Fruit fly (Drosophila melanogaster) whole organism, embryonic: ENCODE results near the gene Gbeta76C.

ENCODE experiments used
- B-H2 ChIP-seq: fragments of 200-800 bp; sonication (Bioruptor generic); optimal IDR thresholded peaks from 2 replicates; lab custom pipeline; 2018; ENCODE audit warnings: missing biosample characterization, mild to moderate bottlenecking, missing genetic modification characterization
- Blimp-1 ChIP-seq: fragments of 200-800 bp; sonication (Bioruptor generic); optimal IDR thresholded peaks from 3 replicates; lab custom pipeline; 2018; ENCODE audit warnings: missing biosample characterization, missing genetic modification characterization, mild to moderate bottlenecking, moderate library complexity, missing genetic modification reagents
- CG10431 ChIP-seq: fragments of 200-800 bp; sonication (Bioruptor generic); optimal IDR thresholded peaks from 3 replicates; lab custom pipeline; 2018; ENCODE audit warnings: missing biosample characterization, mild to moderate bottlenecking, missing genetic modification characterization
- CG12071 ChIP-seq: fragments of 200-800 bp; sonication (Bioruptor generic); optimal IDR thresholded peaks from 3 replicates; lab custom pipeline; 2018; ENCODE audit warnings: missing biosample characterization, mild to moderate bottlenecking, missing genetic modification characterization
- CG1233 ChIP-seq: fragments of 200-800 bp; sonication (Bioruptor generic); optimal IDR thresholded peaks from 4 replicates; lab custom pipeline; 2018; ENCODE audit warnings: missing biosample characterization, mild to moderate bottlenecking, missing genetic modification characterization
- CG14860 ChIP-seq: fragments of 200-800 bp; sonication (Bioruptor generic); IDR thresholded peaks from 3 replicates; pipeline ENCODE4 v1.3.6; 2022; ENCODE audit warnings: missing biosample characterization, missing genetic modification characterization; ENCODE audit not compliant: partially characterized antibody
- CG17361 ChIP-seq: fragments of 200-800 bp; sonication (Bioruptor generic); IDR thresholded peaks from 3 replicates; pipeline ENCODE4 v1.3.6; 2022; ENCODE audit warnings: missing biosample characterization, missing genetic modification characterization
- CG2202 ChIP-seq: fragments of 200-800 bp; sonication (Bioruptor generic); optimal IDR thresholded peaks from 2 replicates; lab custom pipeline; 2018; ENCODE audit warnings: missing biosample characterization, mild to moderate bottlenecking, missing genetic modification characterization
- CG2712 ChIP-seq: fragments of 200-800 bp; optimal IDR thresholded peaks from 3 replicates; lab custom pipeline; 2019; ENCODE audit warnings: missing biosample characterization, mild to moderate bottlenecking, missing genetic modification characterization, moderate library complexity
- CG33557 ChIP-seq: fragments of 200-800 bp; sonication (Bioruptor generic); optimal IDR thresholded peaks from 2 replicates; lab custom pipeline; 2019; ENCODE audit warnings: missing biosample characterization, mild to moderate bottlenecking, missing genetic modification characterization, moderate library complexity
- CG4707 ChIP-seq: fragments of 200-800 bp; sonication (Bioruptor generic); optimal IDR thresholded peaks from 2 replicates; lab custom pipeline; 2018; ENCODE audit warnings: missing biosample characterization, mild to moderate bottlenecking, missing genetic modification characterization, moderate library complexity
- CG7839 ChIP-seq: fragments of 200-800 bp; sonication (Bioruptor generic); optimal IDR thresholded peaks from 3 replicates; lab custom pipeline; 2018; ENCODE audit warnings: missing biosample characterization, mild to moderate bottlenecking, missing genetic modification characterization, moderate library complexity
- CG7987 ChIP-seq: fragments of 200-800 bp; sonication (Bioruptor generic); optimal IDR thresholded peaks from 2 replicates; lab custom pipeline; 2018; ENCODE audit warnings: missing biosample characterization, mild to moderate bottlenecking, missing genetic modification characterization, moderate library complexity
- CG8290 ChIP-seq, 3 experiments: fragments of 200-800 bp; sonication (Bioruptor generic); optimal IDR thresholded peaks; 2 replicates each; lab custom pipeline; 2016 to 2019; ENCODE audit warnings: missing biosample characterization in 3 of 3, missing genetic modification characterization in 3 of 3, mild to moderate bottlenecking in 2 of 3, moderate library complexity in 1 of 3
- CG8765 ChIP-seq: fragments of 200-800 bp; sonication (Bioruptor generic); IDR thresholded peaks from 2 replicates; pipeline ENCODE4 v1.3.6; 2022; ENCODE audit warnings: missing biosample characterization, missing genetic modification characterization
- CG9609 ChIP-seq: fragments of 200-800 bp; sonication (Bioruptor generic); optimal IDR thresholded peaks from 3 replicates; lab custom pipeline; 2016; ENCODE audit warnings: missing biosample characterization, missing genetic modification characterization
- CG9727 ChIP-seq: fragments of 200-800 bp; sonication (Bioruptor generic); optimal IDR thresholded peaks from 3 replicates; lab custom pipeline; 2017; ENCODE audit warnings: missing biosample characterization, mild to moderate bottlenecking, missing genetic modification characterization
- D19A ChIP-seq: fragments of 200-800 bp; optimal IDR thresholded peaks from 3 replicates; lab custom pipeline; 2019; ENCODE audit warnings: missing biosample characterization, mild to moderate bottlenecking, missing genetic modification characterization, moderate library complexity
- Deaf1 ChIP-seq: fragments of 200-800 bp; optimal IDR thresholded peaks from 3 replicates; lab custom pipeline; 2019; ENCODE audit warnings: missing biosample characterization, mild to moderate bottlenecking, missing genetic modification characterization, moderate library complexity
- Lim3 ChIP-seq: fragments of 200-800 bp; sonication (Bioruptor generic); IDR thresholded peaks from 2 replicates; pipeline ENCODE4 v1.3.6; 2022; ENCODE audit warnings: missing biosample characterization, missing genetic modification characterization
- MBD-R2 ChIP-seq: fragments of 200-800 bp; sonication (Bioruptor generic); IDR thresholded peaks from 2 replicates; pipeline ENCODE4 v1.3.6; 2022; ENCODE audit warnings: missing biosample characterization, missing genetic modification characterization
- Rfx ChIP-seq: fragments of 200-800 bp; sonication (Bioruptor generic); IDR thresholded peaks from 2 replicates; pipeline ENCODE4 v1.3.6; 2022; ENCODE audit warnings: missing biosample characterization, missing genetic modification characterization
- Spps ChIP-seq: fragments of 200-800 bp; sonication (Bioruptor generic); optimal IDR thresholded peaks from 2 replicates; lab custom pipeline; 2018; ENCODE audit warnings: missing biosample characterization, mild to moderate bottlenecking, missing genetic modification characterization
- Sry-β ChIP-seq: fragments of 200-800 bp; sonication (Bioruptor generic); optimal IDR thresholded peaks from 2 replicates; lab custom pipeline; 2018; ENCODE audit warnings: missing biosample characterization, mild to moderate bottlenecking, missing genetic modification characterization, moderate library complexity
- YL-1 ChIP-seq: fragments of 200-800 bp; sonication (Bioruptor generic); optimal IDR thresholded peaks from 3 replicates; lab custom pipeline; 2017; ENCODE audit warnings: missing biosample characterization, mild to moderate bottlenecking, missing genetic modification characterization
- ac ChIP-seq: fragments of 200-800 bp; sonication (Bioruptor generic); optimal IDR thresholded peaks from 3 replicates; lab custom pipeline; 2017; ENCODE audit warnings: missing biosample characterization, mild to moderate bottlenecking, missing genetic modification characterization
- ash1 ChIP-seq: fragments of 200-800 bp; sonication (Bioruptor generic); optimal IDR thresholded peaks from 2 replicates; lab custom pipeline; 2018; ENCODE audit warnings: missing biosample characterization, mild to moderate bottlenecking, missing genetic modification characterization
- bsh ChIP-seq, 2 experiments: fragments of 200-800 bp; sonication (Bioruptor generic); optimal IDR thresholded peaks; 2 replicates each; lab custom pipeline; 2017 to 2018; ENCODE audit warnings: mild to moderate bottlenecking in 2 of 2, missing biosample characterization in 2 of 2, missing genetic modification characterization in 2 of 2, moderate library complexity in 1 of 2
- chinmo ChIP-seq: fragments of 200-800 bp; sonication (Bioruptor generic); IDR thresholded peaks from 4 replicates; pipeline ENCODE4 v1.3.6; 2022; ENCODE audit warnings: missing biosample characterization, missing genetic modification characterization; ENCODE audit not compliant: partially characterized antibody
- gcm ChIP-seq: fragments of 200-800 bp; sonication (Bioruptor generic); optimal IDR thresholded peaks from 2 replicates; lab custom pipeline; 2019; ENCODE audit warnings: missing biosample characterization, mild to moderate bottlenecking, missing genetic modification characterization, moderate library complexity
- grn ChIP-seq: fragments of 200-800 bp; sonication (Bioruptor generic); optimal IDR thresholded peaks from 3 replicates; lab custom pipeline; 2017; ENCODE audit warnings: missing biosample characterization, missing genetic modification characterization
- gro ChIP-seq: fragments of 200-800 bp; sonication (Bioruptor generic); optimal IDR thresholded peaks from 2 replicates; lab custom pipeline; 2016; ENCODE audit warnings: missing biosample characterization, missing genetic modification characterization
- her ChIP-seq: fragments of 200-800 bp; sonication (Bioruptor generic); optimal IDR thresholded peaks from 2 replicates; lab custom pipeline; 2016; ENCODE audit warnings: missing biosample characterization, missing genetic modification characterization
- ken ChIP-seq: fragments of 200-800 bp; sonication (Bioruptor generic); IDR thresholded peaks from 3 replicates; pipeline ENCODE4 v1.3.6; 2022; ENCODE audit warnings: missing biosample characterization, missing genetic modification characterization
- kni ChIP-seq: fragments of 200-800 bp; sonication (Bioruptor generic); optimal IDR thresholded peaks from 3 replicates; lab custom pipeline; 2017; ENCODE audit warnings: mild to moderate bottlenecking, missing biosample characterization, missing genetic modification reagents, missing genetic modification characterization
- mirr ChIP-seq: fragments of 200-800 bp; sonication (Bioruptor generic); optimal IDR thresholded peaks from 3 replicates; lab custom pipeline; 2018; ENCODE audit warnings: missing biosample characterization, mild to moderate bottlenecking, missing genetic modification characterization
- nerfin-1 ChIP-seq: fragments of 200-800 bp; sonication (Bioruptor generic); optimal IDR thresholded peaks from 3 replicates; lab custom pipeline; 2019; ENCODE audit warnings: missing biosample characterization, mild to moderate bottlenecking, missing genetic modification characterization, moderate library complexity
- nom ChIP-seq: fragments of 200-800 bp; sonication (Bioruptor generic); optimal IDR thresholded peaks from 2 replicates; lab custom pipeline; 2017; ENCODE audit warnings: missing biosample characterization, missing genetic modification characterization, mild to moderate bottlenecking, moderate library complexity, missing genetic modification reagents
- oc ChIP-seq: fragments of 200-800 bp; sonication (Bioruptor generic); optimal IDR thresholded peaks from 2 replicates; lab custom pipeline; 2018; ENCODE audit warnings: missing biosample characterization, mild to moderate bottlenecking, missing genetic modification characterization, moderate library complexity
- org-1 ChIP-seq: fragments of 200-800 bp; sonication (Bioruptor generic); optimal IDR thresholded peaks from 2 replicates; lab custom pipeline; 2017; ENCODE audit warnings: missing biosample characterization, missing genetic modification characterization
- pan ChIP-seq, 4 experiments: fragments of >200 bp in 3 of 4; fragments of 200-800 bp in 1 of 4; sonication (Bioruptor generic) in 1 of 4; optimal IDR thresholded peaks in 3 of 4; IDR thresholded peaks in 1 of 4; 2 replicates each; pipeline versions ENCODE4 v1.3.6 to Lab custom; 2017 to 2022; ENCODE audit warnings: missing biosample characterization in 2 of 4, missing genetic modification characterization in 2 of 4, mixed read lengths in 1 of 4
- pros ChIP-seq: fragments of 200-800 bp; sonication (Bioruptor generic); optimal IDR thresholded peaks from 3 replicates; lab custom pipeline; 2019; ENCODE audit warnings: missing biosample characterization, mild to moderate bottlenecking, missing genetic modification characterization, moderate library complexity
- sisA ChIP-seq: fragments of 200-800 bp; sonication (Bioruptor generic); IDR thresholded peaks from 2 replicates; pipeline ENCODE4 v1.3.6; 2022; ENCODE audit warnings: missing biosample characterization, missing genetic modification characterization
- stc ChIP-seq: fragments of 200-800 bp; sonication (Bioruptor generic); IDR thresholded peaks from 2 replicates; pipeline ENCODE4 v1.3.6; 2022; ENCODE audit warnings: missing biosample characterization, missing genetic modification characterization
- tap ChIP-seq: fragments of 200-800 bp; optimal IDR thresholded peaks from 3 replicates; lab custom pipeline; 2019; ENCODE audit warnings: missing biosample characterization, mild to moderate bottlenecking, missing genetic modification characterization, moderate library complexity
- toy ChIP-seq: fragments of 200-800 bp; sonication (Bioruptor generic); IDR thresholded peaks from 2 replicates; pipeline ENCODE4 v1.3.6; 2022; ENCODE audit warnings: missing biosample characterization, missing genetic modification characterization
- trem ChIP-seq: fragments of 200-800 bp; optimal IDR thresholded peaks from 3 replicates; lab custom pipeline; 2019; ENCODE audit warnings: missing biosample characterization, mild to moderate bottlenecking, missing genetic modification characterization, moderate library complexity
- vvl ChIP-seq: fragments of 200-800 bp; sonication (Bioruptor generic); IDR thresholded peaks from 2 replicates; pipeline ENCODE4 v1.3.6; 2022; ENCODE audit warnings: missing biosample characterization, missing genetic modification characterization

Gene Gbeta76C

DNA sequence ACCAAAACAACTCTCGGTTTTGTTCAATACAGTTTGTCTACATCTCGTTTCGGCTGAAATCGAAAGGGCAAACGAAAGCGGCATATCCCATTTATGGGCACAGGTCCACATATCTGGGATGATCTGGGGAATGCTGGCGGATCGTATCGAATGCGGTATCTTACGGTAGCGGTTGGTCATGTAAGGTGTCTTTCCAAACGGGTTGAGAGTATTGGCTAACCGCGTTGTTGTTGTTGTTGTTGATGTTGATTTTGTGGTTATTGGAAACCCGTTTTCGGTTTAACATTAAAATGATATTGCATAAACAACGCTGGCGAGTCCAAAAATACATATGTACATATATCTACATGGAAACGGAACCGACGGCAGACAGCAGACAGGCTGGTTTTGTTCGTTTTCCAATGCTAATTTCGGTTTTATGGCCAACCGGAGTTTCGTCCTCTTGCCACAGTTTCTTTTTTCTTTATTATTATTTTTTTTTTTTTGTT, 6.8 kb downstream of the Gbeta76C start (continued):
- TF ChIP-seq stc (GFP tag; lab: Robert Waterston, UW), result no peak
- no peak for TF ChIP-seq MBD-R2 (GFP tag; lab: Robert Waterston, UW)
- TF ChIP-seq bsh (GFP tag; optimal IDR thresholded peaks at IDR 0.05; lab: Kevin White, UChicago), result peak in 1 of 2 experiments; percentile 50
- no peak for TF ChIP-seq sisA (GFP tag; lab: Robert Waterston, UW)
- TF ChIP-seq ash1 (GFP tag; lab: Kevin White, UChicago), result no peak
- TF ChIP-seq CG10431 (GFP tag; lab: Kevin White, UChicago), result peak; percentile 87
- peak; percentile 79 for TF ChIP-seq oc
- peak; percentile 57 for TF ChIP-seq CG2202 (tag; lab: Kevin White, UChicago)
- TF ChIP-seq Spps (tag; lab: Kevin White, UChicago), result peak; percentile 72
- no peak for TF ChIP-seq pros (GFP tag; lab: Kevin White, UChicago)
- TF ChIP-seq CG8290 (GFP tag; optimal IDR thresholded peaks at IDR 0.05; lab: Kevin White, UChicago), result no peak
- TF ChIP-seq CG8290 (tag; optimal IDR thresholded peaks at IDR 0.05; lab: Kevin White, UChicago), result no peak
- TF ChIP-seq ken (GFP tag; lab: Robert Waterston, UW), result no peak
- TF ChIP-seq vvl, result peak; percentile 49; the same call in 1 of the 2 replicates
- peak; percentile 36 for TF ChIP-seq CG7987 (GFP tag; lab: Kevin White, UChicago)
- TF ChIP-seq trem (tag; lab: Kevin White, UChicago), result peak; percentile 16
- no peak for TF ChIP-seq CG14860 (GFP tag; lab: Robert Waterston, UW)
- TF ChIP-seq CG8765 (GFP tag; lab: Robert Waterston, UW), result 0 out of 2 replicates have a peak, but pooled peaks have one; percentile 16
- TF ChIP-seq D19A (tag; lab: Kevin White, UChicago), result peak; percentile 45
- no peak for TF ChIP-seq CG7839 (tag; lab: Kevin White, UChicago)
- no peak for TF ChIP-seq toy (GFP tag; lab: Robert Waterston, UW)
- TF ChIP-seq mirr (GFP tag; lab: Kevin White, UChicago), result peak; percentile 6
- peak; percentile 4 for TF ChIP-seq nerfin-1
- TF ChIP-seq YL-1 (GFP tag; lab: Kevin White, UChicago), result no peak
- no peak for TF ChIP-seq CG9727 (GFP tag; lab: Kevin White, UChicago)
- TF ChIP-seq CG1233 (GFP tag; lab: Kevin White, UChicago), result peak; percentile 11
- peak; percentile 82 for TF ChIP-seq grn (GFP tag; lab: Kevin White, UChicago)
- TF ChIP-seq Sry-β (GFP tag; lab: Kevin White, UChicago), result peak; percentile 26
- TF ChIP-seq CG33557, result peak; percentile 83
- peak; percentile 8 for TF ChIP-seq CG4707 (GFP tag; lab: Kevin White, UChicago)
- TF ChIP-seq gcm (GFP tag; lab: Kevin White, UChicago), result peak; percentile 53
- 0 out of 2 replicates have a peak, but pooled peaks have one; percentile 21 for TF ChIP-seq Rfx (GFP tag; lab: Robert Waterston, UW)
- no peak for TF ChIP-seq org-1 (GFP tag; lab: Kevin White, UChicago)
- no peak for TF ChIP-seq Lim3 (GFP tag; lab: Robert Waterston, UW)
- TF ChIP-seq B-H2 (GFP tag; lab: Kevin White, UChicago), result peak; percentile 20
- TF ChIP-seq tap (tag; lab: Kevin White, UChicago), result no peak
- TF ChIP-seq Deaf1 (tag; lab: Kevin White, UChicago), result peak; percentile 7
- peak; percentile 21 for TF ChIP-seq CG2712 (tag; lab: Kevin White, UChicago)
- TF ChIP-seq nom (GFP tag; lab: Kevin White, UChicago), result peak; percentile 64
- no peak for TF ChIP-seq ac (GFP tag; lab: Kevin White, UChicago)
- no peak for TF ChIP-seq pan (optimal IDR thresholded peaks at IDR 0.05; lab: Kevin White, UChicago)
- no peak for TF ChIP-seq pan (GFP tag; optimal IDR thresholded peaks at IDR 0.05 in 1 of 2, IDR thresholded peaks at IDR 0.05 in 1 of 2)
- peak; percentile 16; the same call in 1 of the 3 replicates for TF ChIP-seq CG17361 (GFP tag; lab: Robert Waterston, UW)
- TF ChIP-seq gro (GFP tag; lab: Kevin White, UChicago), result no peak
- peak; percentile 100 for TF ChIP-seq Blimp-1 (GFP tag; lab: Kevin White, UChicago)
- no peak for TF ChIP-seq CG12071
- TF ChIP-seq CG9609 (GFP tag; lab: Kevin White, UChicago), result no peak
- TF ChIP-seq her (GFP tag; lab: Kevin White, UChicago), result no peak
- TF ChIP-seq chinmo (GFP tag; lab: Robert Waterston, UW), result 0 out of 4 replicates have a peak, but pooled peaks have one; percentile 69
- TF ChIP-seq kni (GFP tag; lab: Kevin White, UChicago), result peak; percentile 79
